Fruit fly (Drosophila melanogaster): ENCODE data around the gene CG9269.

The CG9269 gene

DNA sequence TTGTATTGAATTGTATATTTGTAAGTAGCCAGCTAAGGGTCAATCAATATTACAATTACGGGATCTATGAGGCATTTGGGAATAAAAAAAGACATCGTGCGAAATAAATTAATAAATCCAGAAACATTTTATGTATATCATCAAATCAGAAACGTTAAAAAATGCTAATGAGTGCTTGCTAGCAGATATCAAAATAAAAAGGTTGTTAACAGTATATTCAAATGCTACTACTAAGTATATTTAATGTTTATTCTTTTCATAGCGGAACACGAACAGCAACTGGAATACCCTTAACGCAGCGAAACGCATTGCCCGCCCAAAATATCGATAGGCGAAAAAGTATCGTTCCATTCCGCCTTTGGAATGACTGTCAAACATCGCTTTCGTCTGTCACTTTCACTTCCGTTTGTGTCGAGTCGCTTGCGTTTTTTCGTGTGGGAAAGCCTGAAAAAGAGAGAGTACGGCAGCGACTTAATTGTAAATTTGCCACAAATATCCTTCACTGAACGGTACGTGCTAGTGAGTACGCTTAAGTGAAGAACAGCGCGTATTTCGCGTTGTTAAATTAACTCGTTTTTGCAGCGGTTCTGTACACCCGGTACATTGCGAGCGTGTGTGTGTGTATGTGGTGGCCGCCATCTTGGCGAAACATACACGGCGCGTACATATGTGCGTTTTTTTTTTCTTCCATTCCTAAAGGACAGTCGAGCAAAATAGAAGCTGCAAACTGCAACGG, 45.4 kb downstream of the CG9269 start, which contains the start of gene B52:
TSS of gene B52 (plus strand) at position 388 of the 736 bp plus-strand sequence.
- TF ChIP-seq CG10348 (GFP tag; IDR thresholded peaks at IDR 0.05) (no peak), CG8159 (tag; optimal IDR thresholded peaks at IDR 0.05) (no peak), D1 (tag; optimal IDR thresholded peaks at IDR 0.05) (no peak), CG4496 (GFP tag; IDR thresholded peaks at IDR 0.05) (peak; percentile 60; the same call in 1 of the 3 replicates), CG8301 (tag; optimal IDR thresholded peaks at IDR 0.05) (peak; percentile 44), CG17806 (tag; optimal IDR thresholded peaks at IDR 0.05) (no peak), CG34367 (tag; optimal IDR thresholded peaks at IDR 0.05) (peak; percentile 31), CG13204 (GFP tag; optimal IDR thresholded peaks at IDR 0.05) (no peak), Ets98B (GFP tag; IDR thresholded peaks at IDR 0.05) (peak; percentile 43), CG14655 (GFP tag; optimal IDR thresholded peaks at IDR 0.05) (no peak), CG9948 (tag; optimal IDR thresholded peaks at IDR 0.05) (no peak), gl (tag; optimal IDR thresholded peaks at IDR 0.05) (peak; percentile 48), rn (GFP tag; IDR thresholded peaks at IDR 0.05) (no peak), EcR (GFP tag; optimal IDR thresholded peaks at IDR 0.05) (peak; percentile 23), CG15710 (tag; optimal IDR thresholded peaks at IDR 0.05) (peak; percentile 18), fd96Ca (GFP tag; IDR thresholded peaks at IDR 0.05) (peak; percentile 30; the same call in 1 of the 3 replicates), Snoo (tag; optimal IDR thresholded peaks at IDR 0.05) (peak; percentile 73), Pif1A (GFP tag; optimal IDR thresholded peaks at IDR 0.05) (peak; percentile 44), CG32121 (GFP tag; IDR thresholded peaks at IDR 0.05) (peak; percentile 30; the same call in 1 of the 2 replicates), Pif1B (GFP tag; optimal IDR thresholded peaks at IDR 0.05) (peak; percentile 54), CG12605 (GFP tag; IDR thresholded peaks at IDR 0.05) (0 out of 2 replicates have a peak, but pooled peaks have one; percentile 33)

DNA sequence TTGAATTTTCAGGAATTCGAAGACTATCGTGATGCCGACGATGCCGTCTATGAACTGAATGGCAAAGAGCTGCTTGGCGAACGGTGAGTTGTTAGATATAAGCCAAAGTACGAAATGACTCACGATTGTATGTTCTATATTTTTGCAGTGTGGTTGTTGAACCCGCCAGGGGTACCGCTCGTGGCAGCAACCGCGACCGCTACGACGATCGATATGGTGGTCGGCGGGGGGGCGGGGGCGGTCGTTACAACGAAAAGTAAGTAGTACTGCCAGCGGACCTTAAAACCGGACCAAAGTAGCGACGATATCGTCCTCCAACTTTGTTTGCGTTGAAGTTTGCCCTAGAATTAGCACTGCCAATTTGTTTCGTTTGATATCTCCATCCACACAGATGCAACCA, 46.4 kb downstream of the CG9269 start:
- TF ChIP-seq Pif1A (GFP tag; optimal IDR thresholded peaks at IDR 0.05): no peak
- no peak for TF ChIP-seq CG9948 (tag; optimal IDR thresholded peaks at IDR 0.05)
- TF ChIP-seq CG17806 (tag; optimal IDR thresholded peaks at IDR 0.05): no peak
- TF ChIP-seq CG13204 (GFP tag; optimal IDR thresholded peaks at IDR 0.05): no peak
- no peak for TF ChIP-seq CG4496 (GFP tag; IDR thresholded peaks at IDR 0.05)
- no peak for TF ChIP-seq CG34367 (tag; optimal IDR thresholded peaks at IDR 0.05)

DNA sequence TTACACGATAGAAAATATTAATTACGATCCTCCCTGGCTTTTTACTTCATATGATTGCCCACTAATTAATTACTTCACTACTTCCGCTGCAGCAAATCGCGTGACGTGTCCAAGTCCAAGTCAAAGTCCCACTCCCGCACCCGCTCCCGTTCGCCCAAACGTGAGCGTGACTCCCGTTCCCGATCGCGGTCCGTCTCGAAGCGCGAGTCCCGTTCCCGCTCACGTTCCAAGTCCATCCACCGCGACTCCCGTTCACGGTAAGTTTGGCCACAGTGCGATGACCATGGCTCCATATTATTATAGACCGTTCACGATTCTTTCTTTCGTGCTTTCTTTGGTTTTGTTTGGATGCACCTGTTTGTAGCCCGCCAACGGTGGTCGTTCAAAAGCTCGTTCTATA, 50.3 kb downstream of the CG9269 start:
- TF ChIP-seq CG4496 (GFP tag; IDR thresholded peaks at IDR 0.05): no peak
